Fruit fly (Drosophila melanogaster) whole organism, embryonic: ENCODE measurements around the gene sol.

Experiments
- Ada2b ChIP-seq: fragments of 200-800 bp; sonication (Bioruptor generic); IDR thresholded peaks from 2 replicates; pipeline ENCODE4 v1.3.6; 2022; ENCODE audit warnings: missing biosample characterization, missing genetic modification characterization
- Adf1 ChIP-seq: fragments of 200-800 bp; sonication (Bioruptor generic); IDR thresholded peaks from 2 replicates; pipeline ENCODE4 v1.3.6; 2022; ENCODE audit warnings: missing biosample characterization, missing genetic modification characterization
- Aef1 ChIP-seq: fragments of 200-800 bp; sonication (Bioruptor generic); IDR thresholded peaks from 3 replicates; pipeline ENCODE4 v1.3.6; 2022; ENCODE audit warnings: missing biosample characterization, missing genetic modification characterization
- Asciz ChIP-seq: fragments of 200-800 bp; sonication (Bioruptor generic); optimal IDR thresholded peaks from 2 replicates; lab custom pipeline; 2017; ENCODE audit warnings: missing biosample characterization, mild to moderate bottlenecking, missing genetic modification characterization, missing genetic modification reagents
- Bteb2 ChIP-seq: fragments of 200-800 bp; sonication (Bioruptor generic); optimal IDR thresholded peaks from 2 replicates; lab custom pipeline; 2016; ENCODE audit warnings: missing biosample characterization, missing genetic modification characterization
- C15 ChIP-seq: fragments of 200-800 bp; sonication (Bioruptor generic); IDR thresholded peaks from 3 replicates; pipeline ENCODE4 v1.3.6; 2022; ENCODE audit warnings: missing biosample characterization, missing genetic modification characterization
- CG10543 ChIP-seq: fragments of 200-800 bp; sonication (Bioruptor generic); optimal IDR thresholded peaks from 3 replicates; lab custom pipeline; 2017; ENCODE audit warnings: missing biosample characterization, mild to moderate bottlenecking, missing genetic modification characterization, moderate library complexity
- CG10654 ChIP-seq: fragments of 200-800 bp; sonication (Bioruptor generic); optimal IDR thresholded peaks from 2 replicates; lab custom pipeline; 2016; ENCODE audit warnings: missing biosample characterization, missing genetic modification characterization
- CG11398 ChIP-seq: fragments of 200-800 bp; sonication (Bioruptor generic); optimal IDR thresholded peaks from 2 replicates; lab custom pipeline; 2016; ENCODE audit warnings: missing biosample characterization, missing genetic modification characterization
- CG11560 ChIP-seq: fragments of 200-800 bp; sonication (Bioruptor generic); IDR thresholded peaks from 3 replicates; pipeline ENCODE4 v1.3.6; 2022; ENCODE audit warnings: missing biosample characterization, missing genetic modification characterization
- CG12659 ChIP-seq: fragments of 200-800 bp; sonication (Bioruptor generic); optimal IDR thresholded peaks from 3 replicates; lab custom pipeline; 2017; ENCODE audit warnings: mild to moderate bottlenecking, missing biosample characterization, missing genetic modification reagents, missing genetic modification characterization
- CG12769 ChIP-seq: fragments of 200-800 bp; sonication (Bioruptor generic); optimal IDR thresholded peaks from 2 replicates; lab custom pipeline; 2019; ENCODE audit warnings: missing biosample characterization, mild to moderate bottlenecking, missing genetic modification characterization, moderate library complexity
- CG12942 ChIP-seq: fragments of 200-800 bp; sonication (Bioruptor generic); optimal IDR thresholded peaks from 3 replicates; lab custom pipeline; 2016; ENCODE audit warnings: missing biosample characterization, missing genetic modification characterization
- CG13775 ChIP-seq: fragments of 200-800 bp; sonication (Bioruptor generic); optimal IDR thresholded peaks from 3 replicates; lab custom pipeline; 2017; ENCODE audit warnings: missing biosample characterization, mild to moderate bottlenecking, missing genetic modification characterization
- CG14965 ChIP-seq: fragments of 200-800 bp; sonication (Bioruptor generic); optimal IDR thresholded peaks from 2 replicates; lab custom pipeline; 2016; ENCODE audit warnings: missing biosample characterization, missing genetic modification characterization, borderline replicate concordance
- CG16813 ChIP-seq: fragments of 200-800 bp; sonication (Bioruptor generic); IDR thresholded peaks from 3 replicates; pipeline ENCODE4 v1.3.6; 2022; ENCODE audit warnings: missing biosample characterization, missing genetic modification characterization; ENCODE audit not compliant: partially characterized antibody
- CG2875 ChIP-seq: fragments of 200-800 bp; sonication (Bioruptor generic); optimal IDR thresholded peaks from 2 replicates; lab custom pipeline; 2017; ENCODE audit warnings: missing biosample characterization, mild to moderate bottlenecking, missing genetic modification characterization, missing genetic modification reagents
- CG31365 ChIP-seq: fragments of 200-800 bp; sonication (Bioruptor generic); optimal IDR thresholded peaks from 2 replicates; lab custom pipeline; 2018; ENCODE audit warnings: missing biosample characterization, mild to moderate bottlenecking, missing genetic modification characterization
- CG34376 ChIP-seq: fragments of 200-800 bp; sonication (Bioruptor generic); optimal IDR thresholded peaks from 2 replicates; lab custom pipeline; 2018; ENCODE audit warnings: missing biosample characterization, mild to moderate bottlenecking, missing genetic modification characterization
- CG42726 ChIP-seq: fragments of 200-800 bp; sonication (Bioruptor generic); IDR thresholded peaks from 2 replicates; pipeline ENCODE4 v1.3.6; 2022; ENCODE audit warnings: missing biosample characterization, missing genetic modification characterization; ENCODE audit not compliant: partially characterized antibody
- CG6175 ChIP-seq: fragments of 200-800 bp; sonication (Bioruptor generic); IDR thresholded peaks from 3 replicates; pipeline ENCODE4 v1.3.6; 2022; ENCODE audit warnings: missing biosample characterization, missing genetic modification characterization
- CG6765 ChIP-seq: fragments of 200-800 bp; sonication (Bioruptor generic); optimal IDR thresholded peaks from 3 replicates; lab custom pipeline; 2017; ENCODE audit warnings: missing biosample characterization, mild to moderate bottlenecking, missing genetic modification characterization
- CG6854 ChIP-seq: fragments of 200-800 bp; sonication (Bioruptor generic); optimal IDR thresholded peaks from 3 replicates; lab custom pipeline; 2017; ENCODE audit warnings: missing biosample characterization, mild to moderate bottlenecking, missing genetic modification characterization
- CG7372 ChIP-seq: fragments of 200-800 bp; sonication (Bioruptor generic); IDR thresholded peaks from 2 replicates; pipeline ENCODE4 v1.3.6; 2022; ENCODE audit warnings: missing biosample characterization, missing genetic modification characterization
- CG8290 ChIP-seq, 3 experiments: fragments of 200-800 bp; sonication (Bioruptor generic); optimal IDR thresholded peaks; 2 replicates each; lab custom pipeline; 2016 to 2019; ENCODE audit warnings: missing biosample characterization in 3 of 3, missing genetic modification characterization in 3 of 3, mild to moderate bottlenecking in 2 of 3, moderate library complexity in 1 of 3
- Dfd ChIP-seq, 2 experiments: fragments of >200 bp; optimal IDR thresholded peaks; 2 replicates each; lab custom pipeline; 2017; ENCODE audit warnings: missing biosample characterization in 2 of 2, missing genetic modification characterization in 2 of 2
- Drgx ChIP-seq: fragments of 200-800 bp; sonication (Bioruptor generic); IDR thresholded peaks from 2 replicates; pipeline ENCODE4 v1.3.6; 2022; ENCODE audit warnings: missing biosample characterization, missing genetic modification characterization
- HLH4C ChIP-seq: fragments of 200-800 bp; sonication (Bioruptor generic); IDR thresholded peaks from 3 replicates; pipeline ENCODE4 v1.3.6; 2022; ENCODE audit warnings: missing biosample characterization, missing genetic modification characterization; ENCODE audit not compliant: partially characterized antibody
- HLHmδ ChIP-seq: fragments of 200-800 bp; sonication (Bioruptor generic); optimal IDR thresholded peaks from 2 replicates; lab custom pipeline; 2018; ENCODE audit warnings: missing biosample characterization, mild to moderate bottlenecking, missing genetic modification characterization, moderate library complexity
- Hey ChIP-seq: fragments of 200-800 bp; sonication (Bioruptor generic); optimal IDR thresholded peaks from 3 replicates; lab custom pipeline; 2018; ENCODE audit warnings: missing biosample characterization, mild to moderate bottlenecking, missing genetic modification characterization
- Lpt ChIP-seq: fragments of >200 bp; optimal IDR thresholded peaks from 2 replicates; lab custom pipeline; 2018; ENCODE audit warnings: missing biosample characterization, missing genetic modification characterization
- MTF-1 ChIP-seq: fragments of 200-800 bp; sonication (Bioruptor generic); optimal IDR thresholded peaks from 2 replicates; lab custom pipeline; 2018; ENCODE audit warnings: missing biosample characterization, mild to moderate bottlenecking, missing genetic modification characterization, borderline replicate concordance
- NC2α ChIP-seq: fragments of 200-800 bp; sonication (Bioruptor generic); optimal IDR thresholded peaks from 2 replicates; lab custom pipeline; 2016; ENCODE audit warnings: missing biosample characterization, missing genetic modification characterization
- Opbp ChIP-seq: fragments of 200-800 bp; sonication (Bioruptor generic); IDR thresholded peaks from 3 replicates; pipeline ENCODE4 v1.3.6; 2022; ENCODE audit warnings: missing biosample characterization, missing genetic modification characterization; ENCODE audit not compliant: partially characterized antibody
- Sry-β ChIP-seq: fragments of 200-800 bp; sonication (Bioruptor generic); optimal IDR thresholded peaks from 2 replicates; lab custom pipeline; 2018; ENCODE audit warnings: missing biosample characterization, mild to moderate bottlenecking, missing genetic modification characterization, moderate library complexity
- Vsx1 ChIP-seq: fragments of 200-800 bp; sonication (Bioruptor generic); optimal IDR thresholded peaks from 2 replicates; lab custom pipeline; 2017; ENCODE audit warnings: missing biosample characterization, mild to moderate bottlenecking, missing genetic modification characterization, missing genetic modification reagents
- aop ChIP-seq: fragments of 200-800 bp; sonication (Bioruptor generic); IDR thresholded peaks from 2 replicates; pipeline ENCODE4 v1.3.6; 2022; ENCODE audit warnings: missing biosample characterization, missing genetic modification characterization
- ara ChIP-seq: fragments of 200-800 bp; sonication (Bioruptor generic); IDR thresholded peaks from 2 replicates; pipeline ENCODE4 v1.3.6; 2022; ENCODE audit warnings: missing biosample characterization, missing genetic modification characterization
- ash1 ChIP-seq: fragments of 200-800 bp; sonication (Bioruptor generic); optimal IDR thresholded peaks from 2 replicates; lab custom pipeline; 2018; ENCODE audit warnings: missing biosample characterization, mild to moderate bottlenecking, missing genetic modification characterization
- fru ChIP-seq: fragments of >200 bp; optimal IDR thresholded peaks from 2 replicates; lab custom pipeline; 2017
- gfzf ChIP-seq: fragments of 200-800 bp; sonication (Bioruptor generic); optimal IDR thresholded peaks from 2 replicates; lab custom pipeline; 2016; ENCODE audit warnings: missing biosample characterization, mild to moderate bottlenecking, missing genetic modification characterization, moderate library complexity
- grn ChIP-seq: fragments of 200-800 bp; sonication (Bioruptor generic); optimal IDR thresholded peaks from 3 replicates; lab custom pipeline; 2017; ENCODE audit warnings: missing biosample characterization, missing genetic modification characterization
- pan ChIP-seq, 4 experiments: fragments of >200 bp in 3 of 4; fragments of 200-800 bp in 1 of 4; sonication (Bioruptor generic) in 1 of 4; optimal IDR thresholded peaks in 3 of 4; IDR thresholded peaks in 1 of 4; 2 replicates each; pipeline versions ENCODE4 v1.3.6 to Lab custom; 2017 to 2022; ENCODE audit warnings: missing biosample characterization in 2 of 4, missing genetic modification characterization in 2 of 4, mixed read lengths in 1 of 4
- repo ChIP-seq: fragments of 200-800 bp; sonication (Bioruptor generic); optimal IDR thresholded peaks from 2 replicates; lab custom pipeline; 2016; ENCODE audit warnings: missing biosample characterization, missing genetic modification characterization
- tin ChIP-seq: fragments of 200-800 bp; sonication (Bioruptor generic); optimal IDR thresholded peaks from 3 replicates; lab custom pipeline; 2016; ENCODE audit warnings: missing biosample characterization, missing genetic modification characterization
- trh ChIP-seq: fragments of 200-800 bp; sonication (Bioruptor generic); optimal IDR thresholded peaks from 2 replicates; lab custom pipeline; 2016; ENCODE audit warnings: missing biosample characterization, missing genetic modification characterization
- twi ChIP-seq: fragments of 200-800 bp; optimal IDR thresholded peaks from 2 replicates; lab custom pipeline; 2019; ENCODE audit warnings: missing biosample characterization, mild to moderate bottlenecking, missing genetic modification characterization, moderate library complexity
- unpg ChIP-seq: fragments of 200-800 bp; sonication (Bioruptor generic); optimal IDR thresholded peaks from 3 replicates; lab custom pipeline; 2018; ENCODE audit warnings: missing biosample characterization, mild to moderate bottlenecking, missing genetic modification characterization, moderate library complexity
- vvl ChIP-seq: fragments of 200-800 bp; sonication (Bioruptor generic); IDR thresholded peaks from 2 replicates; pipeline ENCODE4 v1.3.6; 2022; ENCODE audit warnings: missing biosample characterization, missing genetic modification characterization

The sol gene

dm6 chrX:21339476-21339931 is 10.6 kb upstream of the sol start, which contains the start of the genes tty and fliI (continued):
- TF ChIP-seq pan (optimal IDR thresholded peaks at IDR 0.05; lab: Kevin White, UChicago) (no peak), pan (GFP tag; optimal IDR thresholded peaks at IDR 0.05 in 1 of 2, IDR thresholded peaks at IDR 0.05 in 1 of 2) (peak in 1 of 2 experiments; percentile 90), Sry-β (GFP tag; lab: Kevin White, UChicago) (no peak), aop (GFP tag; lab: Robert Waterston, UW) (peak; percentile 60; the same call in 1 of the 2 replicates), Drgx (GFP tag; lab: Robert Waterston, UW) (peak; percentile 92), Aef1 (GFP tag; lab: Robert Waterston, UW) (peak; percentile 91), Asciz (GFP tag; lab: Kevin White, UChicago) (no peak), CG16813 (peak; percentile 52; the same call in 2 of the 3 replicates), C15 (GFP tag; lab: Robert Waterston, UW) (0 out of 3 replicates have a peak, but pooled peaks have one; percentile 45), CG34376 (GFP tag; lab: Kevin White, UChicago) (peak; percentile 58), repo (GFP tag; lab: Kevin White, UChicago) (peak; percentile 74), CG12769 (tag; lab: Kevin White, UChicago) (peak; percentile 86), HLHmδ (GFP tag; lab: Kevin White, UChicago) (no peak), NC2α (GFP tag; lab: Kevin White, UChicago) (peak; percentile 67), CG10543 (GFP tag; lab: Kevin White, UChicago) (peak; percentile 37), fru (no peak), twi (tag; lab: Kevin White, UChicago) (peak; percentile 41), Dfd (GFP tag; optimal IDR thresholded peaks at IDR 0.05; lab: Kevin White, UChicago) (no peak), CG10654 (GFP tag; lab: Kevin White, UChicago) (peak; percentile 78), CG31365 (no peak), Opbp (peak; percentile 65), CG6175 (GFP tag; lab: Robert Waterston, UW) (peak; percentile 73), CG12659 (GFP tag; lab: Kevin White, UChicago) (peak; percentile 88), HLH4C (GFP tag; lab: Robert Waterston, UW) (no peak), CG8290 (GFP tag; optimal IDR thresholded peaks at IDR 0.05; lab: Kevin White, UChicago) (peak; percentile 78), CG8290 (tag; optimal IDR thresholded peaks at IDR 0.05; lab: Kevin White, UChicago) (peak; percentile 7 to 86), Adf1 (GFP tag; lab: Robert Waterston, UW) (peak; percentile 49), CG12942 (GFP tag; lab: Kevin White, UChicago) (peak; percentile 81), grn (GFP tag; lab: Kevin White, UChicago) (no peak), Bteb2 (GFP tag; lab: Kevin White, UChicago) (peak; percentile 56), tin (GFP tag; lab: Kevin White, UChicago) (peak; percentile 74), ara (GFP tag; lab: Robert Waterston, UW) (peak; percentile 88), CG7372 (GFP tag; lab: Robert Waterston, UW) (peak; percentile 83), Lpt (GFP tag; lab: Kevin White, UChicago) (no peak), trh (GFP tag; lab: Kevin White, UChicago) (peak; percentile 10), MTF-1 (no peak), CG2875 (peak; percentile 43), vvl (GFP tag; lab: Robert Waterston, UW) (peak; percentile 92), Hey (tag; lab: Kevin White, UChicago) (no peak), CG6854 (GFP tag; lab: Kevin White, UChicago) (peak; percentile 26), CG13775 (GFP tag; lab: Kevin White, UChicago) (peak; percentile 84), CG11398 (GFP tag; lab: Kevin White, UChicago) (peak; percentile 42), CG14965 (GFP tag; lab: Kevin White, UChicago) (no peak), Ada2b (GFP tag; lab: Robert Waterston, UW) (peak; percentile 85), gfzf (GFP tag; lab: Kevin White, UChicago) (peak; percentile 88), unpg (peak; percentile 79), CG42726 (GFP tag; lab: Robert Waterston, UW) (0 out of 2 replicates have a peak, but pooled peaks have one; percentile 41), CG6765 (GFP tag; lab: Kevin White, UChicago) (peak; percentile 11), CG11560 (tag; lab: Robert Waterston, UW) (peak; percentile 75; the same call in 2 of the 3 replicates), Vsx1 (peak; percentile 74), ash1 (GFP tag; lab: Kevin White, UChicago) (no peak)
